Fruit fly (Drosophila melanogaster): ENCODE data around the gene CG12123.

DNA sequence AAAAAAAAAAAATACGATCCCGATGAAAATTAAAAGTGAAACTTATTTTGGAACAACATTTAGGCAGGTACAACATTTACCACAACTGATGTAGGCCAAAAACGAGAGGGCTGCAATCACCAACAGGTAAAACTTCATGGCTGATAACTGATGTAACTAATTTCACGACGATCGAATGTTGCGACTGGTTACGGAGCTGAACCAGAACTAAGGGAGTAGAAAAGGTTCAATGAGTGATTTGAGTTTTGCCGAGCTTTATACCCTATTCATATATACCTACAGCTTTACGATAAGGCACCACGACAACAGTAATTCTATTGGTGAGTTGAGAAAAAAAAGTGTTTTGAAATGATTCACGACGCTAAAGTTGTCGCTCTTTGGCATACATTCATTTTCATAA is 18.5 kb upstream of the CG12123 start, which contains the start of gene CG15347:
- TF ChIP-seq CTCF (optimal IDR thresholded peaks at IDR 0.05) (no peak), CG8478 (optimal IDR thresholded peaks at IDR 0.05) (no peak)

All from S2 (cell line).